Worm (Caenorhabditis elegans) whole organism, mixed stage, embryonic: ENCODE results near the gene cosa-1.

Experiments
- blmp-1 ChIP-seq: fragments of 150-350 bp; optimal IDR thresholded peaks from 2 replicates; lab custom pipeline; 2014; ENCODE audit warnings: missing biosample characterization, missing genetic modification characterization
- ces-1 ChIP-seq: fragments of 150-350 bp; optimal IDR thresholded peaks from 2 replicates; lab custom pipeline; 2014; ENCODE audit warnings: missing biosample characterization, missing genetic modification reagents, missing genetic modification characterization
- mls-2 ChIP-seq: sonication (generic microtip); optimal IDR thresholded peaks from 2 replicates; lab custom pipeline; 2016; ENCODE audit warnings: mild to moderate bottlenecking, missing genetic modification characterization, moderate library complexity, missing compliant biosample characterization
- nhr-237 ChIP-seq: fragments of 150-350 bp; optimal IDR thresholded peaks from 2 replicates; lab custom pipeline; 2014; ENCODE audit warnings: missing biosample characterization, missing genetic modification characterization
- nhr-28 ChIP-seq: fragments of 150-350 bp; optimal IDR thresholded peaks from 2 replicates; lab custom pipeline; 2014; ENCODE audit warnings: missing biosample characterization, missing genetic modification characterization
- nhr-76 ChIP-seq: sonication (generic microtip); optimal IDR thresholded peaks from 2 replicates; lab custom pipeline; 2017; ENCODE audit warnings: missing biosample characterization, missing genetic modification characterization
- pha-4 ChIP-seq: fragments of 150-350 bp; optimal IDR thresholded peaks from 2 replicates; lab custom pipeline; 2018; ENCODE audit warnings: missing biosample characterization, missing genetic modification reagents, missing genetic modification characterization
- snpc-4 ChIP-seq: fragments of 150-350 bp; optimal IDR thresholded peaks from 2 replicates; lab custom pipeline; 2014; ENCODE audit warnings: missing biosample characterization, missing genetic modification characterization
- sptf-1 ChIP-seq: sonication (generic microtip); optimal IDR thresholded peaks from 2 replicates; lab custom pipeline; 2017; ENCODE audit warnings: mild to moderate bottlenecking, missing genetic modification characterization, moderate library complexity, missing compliant biosample characterization
- tbx-8 ChIP-seq: fragments of 200-800 bp; sonication (Bioruptor generic); optimal IDR thresholded peaks from 2 replicates; lab custom pipeline; 2018; ENCODE audit warnings: mild to moderate bottlenecking, missing genetic modification characterization, moderate library complexity, missing compliant biosample characterization
- unc-120 ChIP-seq: sonication (generic microtip); optimal IDR thresholded peaks from 2 replicates; lab custom pipeline; 2017; ENCODE audit warnings: missing genetic modification characterization, missing compliant biosample characterization; ENCODE audit not compliant: poor library complexity, severe bottlenecking
- unc-62 ChIP-seq: fragments of 150-350 bp; optimal IDR thresholded peaks from 2 replicates; lab custom pipeline; 2014; ENCODE audit warnings: missing biosample characterization, missing genetic modification reagents, missing genetic modification characterization

- no peak for TF ChIP-seq blmp-1
- no peak for TF ChIP-seq nhr-76 (tag; lab: Kevin White, UChicago)
- no peak for TF ChIP-seq tbx-8 (GFP tag; lab: Kevin White, UChicago)
- TF ChIP-seq snpc-4 (tag; lab: Kevin White, UChicago), result no peak
- no peak for TF ChIP-seq unc-62 (GFP tag; lab: Kevin White, UChicago)
- no peak for TF ChIP-seq nhr-237
- TF ChIP-seq unc-120, result no peak
- TF ChIP-seq ces-1 (GFP tag; lab: Kevin White, UChicago), result peak; percentile 17
- no peak for TF ChIP-seq pha-4 (tag; lab: Kevin White, UChicago)
- TF ChIP-seq nhr-28 (tag; lab: Kevin White, UChicago), result no peak
- no peak for TF ChIP-seq mls-2
- no peak for TF ChIP-seq sptf-1
Measured at ce11 chrIII:2780283-2780682, 54.4 kb downstream of the cosa-1 start.
